Fruit fly (Drosophila melanogaster) whole organism, embryonic: ENCODE results near the gene CG3071.

Source experiments
- Awh ChIP-seq: fragments of 200-800 bp; sonication (Bioruptor generic); IDR thresholded peaks from 2 replicates; pipeline ENCODE4, ENCODE4 v1.3.6; 2022; ENCODE audit warnings: missing biosample characterization, missing genetic modification characterization
- B-H2 ChIP-seq: fragments of 200-800 bp; sonication (Bioruptor generic); optimal IDR thresholded peaks from 2 replicates; lab custom pipeline; 2018; ENCODE audit warnings: missing biosample characterization, mild to moderate bottlenecking, missing genetic modification characterization
- BEAF-32 ChIP-seq: fragments of 200-800 bp; sonication (Bioruptor generic); optimal IDR thresholded peaks from 3 replicates; lab custom pipeline; 2017; ENCODE audit warnings: missing biosample characterization, missing genetic modification characterization, mild to moderate bottlenecking, moderate library complexity, missing genetic modification reagents
- Blimp-1 ChIP-seq: fragments of 200-800 bp; sonication (Bioruptor generic); optimal IDR thresholded peaks from 3 replicates; lab custom pipeline; 2018; ENCODE audit warnings: missing biosample characterization, missing genetic modification characterization, mild to moderate bottlenecking, moderate library complexity, missing genetic modification reagents
- CG10654 ChIP-seq: fragments of 200-800 bp; sonication (Bioruptor generic); optimal IDR thresholded peaks from 2 replicates; lab custom pipeline; 2016; ENCODE audit warnings: missing biosample characterization, missing genetic modification characterization
- CG11456 ChIP-seq: fragments of 200-800 bp; sonication (Bioruptor generic); IDR thresholded peaks from 3 replicates; pipeline ENCODE4 v1.3.6; 2022; ENCODE audit warnings: missing biosample characterization, missing genetic modification characterization
- CG11560 ChIP-seq: fragments of 200-800 bp; sonication (Bioruptor generic); IDR thresholded peaks from 3 replicates; pipeline ENCODE4 v1.3.6; 2022; ENCODE audit warnings: missing biosample characterization, missing genetic modification characterization
- CG11696 ChIP-seq: fragments of 200-800 bp; sonication (Bioruptor generic); IDR thresholded peaks from 2 replicates; pipeline ENCODE4 v1.3.6; 2022; ENCODE audit warnings: missing biosample characterization, missing genetic modification characterization
- CG12391 ChIP-seq: fragments of 200-800 bp; sonication (Bioruptor generic); optimal IDR thresholded peaks from 3 replicates; lab custom pipeline; 2018; ENCODE audit warnings: missing biosample characterization, mild to moderate bottlenecking, missing genetic modification characterization, moderate library complexity
- CG13424 ChIP-seq: fragments of 200-800 bp; sonication (Bioruptor generic); optimal IDR thresholded peaks from 2 replicates; lab custom pipeline; 2019; ENCODE audit warnings: missing biosample characterization, mild to moderate bottlenecking, missing genetic modification characterization, moderate library complexity
- CG15073 ChIP-seq: fragments of 200-800 bp; sonication (Bioruptor generic); optimal IDR thresholded peaks from 2 replicates; lab custom pipeline; 2016; ENCODE audit warnings: missing biosample characterization, missing genetic modification characterization
- CG1603 ChIP-seq: fragments of 200-800 bp; sonication (Bioruptor generic); optimal IDR thresholded peaks from 2 replicates; lab custom pipeline; 2019; ENCODE audit warnings: missing biosample characterization, mild to moderate bottlenecking, missing genetic modification characterization, moderate library complexity
- CG1792 ChIP-seq: fragments of 200-800 bp; sonication (Bioruptor generic); optimal IDR thresholded peaks from 2 replicates; lab custom pipeline; 2016; ENCODE audit warnings: missing biosample characterization, missing genetic modification characterization
- CG1832 ChIP-seq: fragments of 200-800 bp; sonication (Bioruptor generic); optimal IDR thresholded peaks from 2 replicates; lab custom pipeline; 2017; ENCODE audit warnings: missing biosample characterization, mild to moderate bottlenecking, missing genetic modification characterization, inconsistent platforms
- CG18476 ChIP-seq: fragments of 200-800 bp; sonication (Bioruptor generic); optimal IDR thresholded peaks from 2 replicates; lab custom pipeline; 2016; ENCODE audit warnings: missing biosample characterization, mild to moderate bottlenecking, missing genetic modification characterization
- CG18619 ChIP-seq: fragments of 200-800 bp; sonication (Bioruptor generic); optimal IDR thresholded peaks from 3 replicates; lab custom pipeline; 2017; ENCODE audit warnings: missing biosample characterization, mild to moderate bottlenecking, missing genetic modification characterization
- CG18764 ChIP-seq: fragments of 200-800 bp; sonication (Bioruptor generic); optimal IDR thresholded peaks from 3 replicates; lab custom pipeline; 2016; ENCODE audit warnings: missing biosample characterization, missing genetic modification characterization
- CG2129 ChIP-seq: fragments of 200-800 bp; sonication (Bioruptor generic); IDR thresholded peaks from 2 replicates; pipeline ENCODE4 v1.3.6; 2022; ENCODE audit warnings: missing biosample characterization, missing genetic modification characterization; ENCODE audit not compliant: partially characterized antibody
- CG2712 ChIP-seq: fragments of 200-800 bp; optimal IDR thresholded peaks from 3 replicates; lab custom pipeline; 2019; ENCODE audit warnings: missing biosample characterization, mild to moderate bottlenecking, missing genetic modification characterization, moderate library complexity
- CG2889 ChIP-seq: fragments of 200-800 bp; sonication (Bioruptor generic); IDR thresholded peaks from 3 replicates; pipeline ENCODE4 v1.3.6; 2022; ENCODE audit warnings: missing biosample characterization, missing genetic modification characterization
- CG33557 ChIP-seq: fragments of 200-800 bp; sonication (Bioruptor generic); optimal IDR thresholded peaks from 2 replicates; lab custom pipeline; 2019; ENCODE audit warnings: missing biosample characterization, mild to moderate bottlenecking, missing genetic modification characterization, moderate library complexity
- CG4820 ChIP-seq: fragments of 200-800 bp; sonication (Bioruptor generic); optimal IDR thresholded peaks from 3 replicates; lab custom pipeline; 2016; ENCODE audit warnings: missing biosample characterization, missing genetic modification characterization
- CG7372 ChIP-seq: fragments of 200-800 bp; sonication (Bioruptor generic); IDR thresholded peaks from 2 replicates; pipeline ENCODE4 v1.3.6; 2022; ENCODE audit warnings: missing biosample characterization, missing genetic modification characterization
- CG8359 ChIP-seq: fragments of 200-800 bp; sonication (Bioruptor generic); optimal IDR thresholded peaks from 2 replicates; lab custom pipeline; 2017; ENCODE audit warnings: missing biosample characterization, mild to moderate bottlenecking, missing genetic modification characterization, borderline replicate concordance
- Drgx ChIP-seq: fragments of 200-800 bp; sonication (Bioruptor generic); IDR thresholded peaks from 2 replicates; pipeline ENCODE4 v1.3.6; 2022; ENCODE audit warnings: missing biosample characterization, missing genetic modification characterization
- E2f2 ChIP-seq: fragments of 200-800 bp; sonication (Bioruptor generic); IDR thresholded peaks from 2 replicates; pipeline ENCODE4 v1.3.6; 2022; ENCODE audit warnings: missing biosample characterization, missing genetic modification characterization
- HLHmδ ChIP-seq: fragments of 200-800 bp; sonication (Bioruptor generic); optimal IDR thresholded peaks from 2 replicates; lab custom pipeline; 2018; ENCODE audit warnings: missing biosample characterization, mild to moderate bottlenecking, missing genetic modification characterization, moderate library complexity
- Oli ChIP-seq: fragments of 200-800 bp; sonication (Bioruptor generic); optimal IDR thresholded peaks from 2 replicates; lab custom pipeline; 2018; ENCODE audit warnings: missing biosample characterization, mild to moderate bottlenecking, missing genetic modification characterization, moderate library complexity
- Spps ChIP-seq: fragments of 200-800 bp; sonication (Bioruptor generic); optimal IDR thresholded peaks from 2 replicates; lab custom pipeline; 2018; ENCODE audit warnings: missing biosample characterization, mild to moderate bottlenecking, missing genetic modification characterization
- Taf1 ChIP-seq: fragments of 200-800 bp; sonication (Bioruptor generic); IDR thresholded peaks from 2 replicates; pipeline ENCODE4 v1.3.6; 2022; ENCODE audit warnings: missing biosample characterization, missing genetic modification characterization
- abd-A ChIP-seq: fragments of 200-800 bp; sonication (Bioruptor generic); optimal IDR thresholded peaks from 3 replicates; lab custom pipeline; 2019; ENCODE audit warnings: missing biosample characterization, mild to moderate bottlenecking, missing genetic modification characterization, moderate library complexity
- ase ChIP-seq: fragments of 200-800 bp; sonication (Bioruptor generic); IDR thresholded peaks from 3 replicates; pipeline ENCODE4 v1.3.6; 2022; ENCODE audit warnings: missing biosample characterization, missing genetic modification characterization
- cad ChIP-seq: fragments of >200 bp; optimal IDR thresholded peaks from 2 replicates; lab custom pipeline; 2017; ENCODE audit warnings: missing biosample characterization, missing genetic modification characterization
- cg ChIP-seq: fragments of 200-800 bp; sonication (Bioruptor generic); optimal IDR thresholded peaks from 3 replicates; lab custom pipeline; 2019; ENCODE audit warnings: missing biosample characterization, mild to moderate bottlenecking, missing genetic modification characterization, moderate library complexity
- ftz-f1 ChIP-seq: fragments of 200-800 bp; sonication (Bioruptor generic); optimal IDR thresholded peaks from 2 replicates; lab custom pipeline; 2016; ENCODE audit warnings: missing biosample characterization, missing genetic modification characterization
- inv ChIP-seq: fragments of 200-800 bp; sonication (Bioruptor generic); IDR thresholded peaks from 2 replicates; pipeline ENCODE4 v1.3.6; 2022; ENCODE audit warnings: missing biosample characterization, missing genetic modification characterization; ENCODE audit not compliant: partially characterized antibody
- ken ChIP-seq: fragments of 200-800 bp; sonication (Bioruptor generic); IDR thresholded peaks from 3 replicates; pipeline ENCODE4 v1.3.6; 2022; ENCODE audit warnings: missing biosample characterization, missing genetic modification characterization
- org-1 ChIP-seq: fragments of 200-800 bp; sonication (Bioruptor generic); optimal IDR thresholded peaks from 2 replicates; lab custom pipeline; 2017; ENCODE audit warnings: missing biosample characterization, missing genetic modification characterization
- p53 ChIP-seq: fragments of 200-800 bp; sonication (Bioruptor generic); optimal IDR thresholded peaks from 2 replicates; lab custom pipeline; 2016; ENCODE audit warnings: missing biosample characterization, missing genetic modification characterization
- peb ChIP-seq: fragments of 200-800 bp; sonication (Bioruptor generic); IDR thresholded peaks from 2 replicates; pipeline ENCODE4 v1.3.6; 2022; ENCODE audit warnings: missing biosample characterization, missing genetic modification characterization
- pum ChIP-seq: fragments of 200-800 bp; sonication (Bioruptor generic); optimal IDR thresholded peaks from 2 replicates; lab custom pipeline; 2016; ENCODE audit warnings: missing biosample characterization, missing genetic modification characterization
- rib ChIP-seq: fragments of 200-800 bp; sonication (Bioruptor generic); IDR thresholded peaks from 2 replicates; pipeline ENCODE4 v1.3.6; 2022; ENCODE audit warnings: missing biosample characterization, missing genetic modification characterization
- schlank ChIP-seq: fragments of 200-800 bp; sonication (Bioruptor generic); optimal IDR thresholded peaks from 2 replicates; lab custom pipeline; 2018; ENCODE audit warnings: missing biosample characterization, mild to moderate bottlenecking, missing genetic modification characterization
- sens ChIP-seq: fragments of 200-800 bp; sonication (Bioruptor generic); peaks from one replicate; lab custom pipeline; 2016; ENCODE audit warnings: missing biosample characterization, missing genetic modification characterization
- sima ChIP-seq: fragments of 200-800 bp; sonication (Bioruptor generic); optimal IDR thresholded peaks from 2 replicates; lab custom pipeline; 2016; ENCODE audit warnings: missing biosample characterization, missing genetic modification characterization
- sqz ChIP-seq: fragments of 200-800 bp; sonication (Bioruptor generic); optimal IDR thresholded peaks from 3 replicates; lab custom pipeline; 2018; ENCODE audit warnings: missing biosample characterization, mild to moderate bottlenecking, missing genetic modification characterization
- tll ChIP-seq, 2 experiments: fragments of 200-800 bp in 1 of 2; fragments of >200 bp in 1 of 2; sonication (Bioruptor generic) in 1 of 2; optimal IDR thresholded peaks; 2 replicates each; lab custom pipeline; 2017 to 2019; ENCODE audit warnings: missing biosample characterization in 2 of 2, missing genetic modification characterization in 2 of 2, mild to moderate bottlenecking in 1 of 2, moderate library complexity in 1 of 2
- trh ChIP-seq: fragments of 200-800 bp; sonication (Bioruptor generic); optimal IDR thresholded peaks from 2 replicates; lab custom pipeline; 2016; ENCODE audit warnings: missing biosample characterization, missing genetic modification characterization

Gene CG3071

dm6 chrX:2296230-2297044 lies 33.8 kb downstream of the CG3071 start (continued):
- TF ChIP-seq Taf1 (GFP tag; lab: Robert Waterston, UW) (peak; percentile 64; the same call in 1 of the 2 replicates), CG15073 (GFP tag; lab: Kevin White, UChicago) (peak; percentile 42), B-H2 (GFP tag; lab: Kevin White, UChicago) (peak; percentile 71), ftz-f1 (GFP tag; lab: Kevin White, UChicago) (no peak), cg (peak; percentile 41), CG1792 (GFP tag; lab: Kevin White, UChicago) (peak; percentile 92), ken (GFP tag; lab: Robert Waterston, UW) (peak; percentile 73; the same call in 2 of the 3 replicates), CG10654 (GFP tag; lab: Kevin White, UChicago) (peak; percentile 88), sima (GFP tag; lab: Kevin White, UChicago) (peak; percentile 78), CG2712 (tag; lab: Kevin White, UChicago) (peak; percentile 94), cad (GFP tag; lab: Kevin White, UChicago) (no peak), BEAF-32 (GFP tag; lab: Kevin White, UChicago) (peak; percentile 7), CG11456 (peak; percentile 63; the same call in 2 of the 3 replicates), CG1603 (tag; lab: Kevin White, UChicago) (peak; percentile 88), CG33557 (GFP tag; lab: Kevin White, UChicago) (peak; percentile 91), CG18619 (GFP tag; lab: Kevin White, UChicago) (peak; percentile 96), CG11560 (peak; percentile 68; the same call in 2 of the 3 replicates), rib (no peak), tll (GFP tag; optimal IDR thresholded peaks at IDR 0.05; lab: Kevin White, UChicago) (peak; percentile 71 to 75), Blimp-1 (GFP tag; lab: Kevin White, UChicago) (peak; percentile 93), CG11696 (peak; percentile 51; the same call in 1 of the 2 replicates), Spps (peak; percentile 83), CG4820 (GFP tag; lab: Kevin White, UChicago) (peak; percentile 92), CG8359 (GFP tag; lab: Kevin White, UChicago) (peak; percentile 88), p53 (GFP tag; lab: Kevin White, UChicago) (peak; percentile 89), inv (GFP tag; lab: Robert Waterston, UW) (no peak), Awh (GFP tag; lab: Robert Waterston, UW) (peak; percentile 61; the same call in 1 of the 2 replicates), CG2889 (GFP tag; lab: Robert Waterston, UW) (no peak), CG13424 (peak; percentile 94), pum (GFP tag; lab: Kevin White, UChicago) (peak; percentile 94), ase (GFP tag; lab: Robert Waterston, UW) (peak; percentile 66; the same call in 2 of the 3 replicates), CG2129 (GFP tag; lab: Robert Waterston, UW) (no peak), CG12391 (tag; lab: Kevin White, UChicago) (peak; percentile 91), E2f2 (GFP tag; lab: Robert Waterston, UW) (peak; percentile 55), trh (GFP tag; lab: Kevin White, UChicago) (peak; percentile 62), schlank (tag; lab: Kevin White, UChicago) (peak; percentile 73), peb (GFP tag; lab: Robert Waterston, UW) (no peak), CG7372 (GFP tag; lab: Robert Waterston, UW) (peak; percentile 79), CG18764 (peak; percentile 86), abd-A (tag; lab: Kevin White, UChicago) (peak; percentile 80), Oli (tag; lab: Kevin White, UChicago) (peak; percentile 97), org-1 (GFP tag; lab: Kevin White, UChicago) (peak; percentile 98), sens (GFP tag; lab: Kevin White, UChicago) (peak; percentile 99), sqz (GFP tag; lab: Kevin White, UChicago) (peak; percentile 94), CG1832 (GFP tag; lab: Kevin White, UChicago) (no peak), HLHmδ (GFP tag; lab: Kevin White, UChicago) (no peak), CG18476 (GFP tag; lab: Kevin White, UChicago) (peak; percentile 90), Drgx (GFP tag; lab: Robert Waterston, UW) (peak; percentile 80)
